Worm (Caenorhabditis elegans) whole organism, L1 larva: ENCODE results near the gene Y38F1A.2.

Experiments
- C04F5.9 ChIP-seq: sonication (generic microtip); optimal IDR thresholded peaks from 2 replicates; lab custom pipeline; 2016; ENCODE audit warnings: missing genetic modification characterization, missing compliant biosample characterization
- Y116A8C.19 ChIP-seq: sonication (generic microtip); optimal IDR thresholded peaks from 2 replicates; lab custom pipeline; 2016; ENCODE audit warnings: missing compliant biosample characterization, missing genetic modification characterization, borderline replicate concordance
- aly-2 ChIP-seq: fragments of 150-350 bp; optimal IDR thresholded peaks from 2 replicates; lab custom pipeline; 2014; ENCODE audit warnings: missing biosample characterization, missing genetic modification characterization
- ama-1 ChIP-seq: fragments of 150-350 bp; optimal IDR thresholded peaks from 2 replicates; lab custom pipeline; 2014
- blmp-1 ChIP-seq: fragments of 150-350 bp; optimal IDR thresholded peaks from 2 replicates; lab custom pipeline; 2014; ENCODE audit warnings: missing biosample characterization, missing genetic modification characterization
- ceh-8 ChIP-seq: fragments of 200-800 bp; sonication (Bioruptor generic); optimal IDR thresholded peaks from 2 replicates; lab custom pipeline; 2018; ENCODE audit warnings: mild to moderate bottlenecking, missing genetic modification characterization, moderate library complexity, missing compliant biosample characterization
- ceh-88 ChIP-seq: fragments of 200-800 bp; sonication (Bioruptor generic); IDR thresholded peaks from 2 replicates; pipeline ENCODE4 v1.3.6; 2022; ENCODE audit warnings: missing genetic modification characterization, missing compliant biosample characterization
- egl-27 ChIP-seq, 2 experiments: fragments of 150-350 bp in 1 of 2; sonication (generic microtip); optimal IDR thresholded peaks; 3 replicates each; lab custom pipeline; 2017 to 2018; ENCODE audit warnings: missing biosample characterization in 2 of 2, missing genetic modification characterization in 2 of 2, missing genetic modification reagents in 2 of 2
- elt-2 ChIP-seq: sonication (generic microtip); optimal IDR thresholded peaks from 2 replicates; lab custom pipeline; 2016; ENCODE audit warnings: missing genetic modification characterization, mild to moderate bottlenecking, inconsistent platforms, missing compliant biosample characterization, missing genetic modification reagents
- fkh-10 ChIP-seq: sonication (generic microtip); optimal IDR thresholded peaks from 2 replicates; lab custom pipeline; 2017; ENCODE audit warnings: missing biosample characterization, missing genetic modification reagents, missing genetic modification characterization
- fkh-4 ChIP-seq: sonication (generic microtip); optimal IDR thresholded peaks from 2 replicates; lab custom pipeline; 2016; ENCODE audit warnings: missing compliant biosample characterization, missing genetic modification characterization, borderline replicate concordance
- fkh-8 ChIP-seq: sonication (generic microtip); optimal IDR thresholded peaks from 2 replicates; lab custom pipeline; 2016; ENCODE audit warnings: mild to moderate bottlenecking, missing genetic modification characterization, missing compliant biosample characterization
- fos-1 ChIP-seq: fragments of 150-350 bp; optimal IDR thresholded peaks from 2 replicates; lab custom pipeline; 2014; ENCODE audit warnings: missing biosample characterization, missing genetic modification characterization
- grh-1 ChIP-seq: fragments of 200-800 bp; sonication (Bioruptor generic); IDR thresholded peaks from 2 replicates; pipeline ENCODE4 v1.3.6; 2022; ENCODE audit warnings: missing genetic modification reagents, missing genetic modification characterization, missing compliant biosample characterization
- hlh-4 ChIP-seq: sonication (generic microtip); optimal IDR thresholded peaks from 2 replicates; lab custom pipeline; 2016; ENCODE audit warnings: mild to moderate bottlenecking, missing genetic modification characterization, missing compliant biosample characterization
- hpl-2 ChIP-seq: fragments of 150-350 bp; optimal IDR thresholded peaks from 2 replicates; lab custom pipeline; 2014; ENCODE audit warnings: missing biosample characterization, missing genetic modification reagents, missing genetic modification characterization
- irx-1 ChIP-seq: sonication (generic microtip); optimal IDR thresholded peaks from 2 replicates; lab custom pipeline; 2016; ENCODE audit warnings: missing genetic modification characterization, missing compliant biosample characterization
- lin-13 ChIP-seq: fragments of 150-350 bp; optimal IDR thresholded peaks from 2 replicates; lab custom pipeline; 2014; ENCODE audit warnings: missing biosample characterization, missing genetic modification reagents, missing genetic modification characterization
- lin-14 ChIP-seq: fragments of 200-800 bp; sonication (Bioruptor generic); optimal IDR thresholded peaks from 2 replicates; lab custom pipeline; 2018; ENCODE audit warnings: mild to moderate bottlenecking, missing genetic modification characterization, moderate library complexity, missing compliant biosample characterization
- lin-35 ChIP-seq, 2 experiments: fragments of 150-350 bp; optimal IDR thresholded peaks; 2 replicates each; lab custom pipeline; 2014; ENCODE audit warnings: missing biosample characterization in 2 of 2, missing genetic modification characterization in 2 of 2, missing genetic modification reagents in 2 of 2
- lin-39 ChIP-seq: fragments of 150-350 bp; optimal IDR thresholded peaks from 2 replicates; lab custom pipeline; 2014; ENCODE audit warnings: missing biosample characterization, missing genetic modification reagents, missing genetic modification characterization
- lir-3 ChIP-seq: sonication (generic microtip); optimal IDR thresholded peaks from 2 replicates; lab custom pipeline; 2016; ENCODE audit warnings: mild to moderate bottlenecking, missing genetic modification characterization, moderate library complexity, missing compliant biosample characterization; ENCODE audit not compliant: poor library complexity
- lsy-2 ChIP-seq, 2 experiments: fragments of 150-350 bp; optimal IDR thresholded peaks; 2 replicates each; lab custom pipeline; 2014; ENCODE audit warnings: missing biosample characterization in 2 of 2, missing genetic modification characterization in 2 of 2
- mdl-1 ChIP-seq, 2 experiments: fragments of 150-350 bp; optimal IDR thresholded peaks; 2 replicates each; lab custom pipeline; 2014 to 2017; ENCODE audit warnings: missing biosample characterization in 2 of 2, missing genetic modification characterization in 2 of 2, inconsistent platforms in 1 of 2
- nhr-12 ChIP-seq: sonication (generic microtip); optimal IDR thresholded peaks from 2 replicates; lab custom pipeline; 2017; ENCODE audit warnings: missing biosample characterization, missing genetic modification characterization
- nhr-19 ChIP-seq: fragments of 200-800 bp; sonication (Bioruptor generic); conservative IDR thresholded peaks from 2 replicates; pipeline ENCODE4 v1.3.6; 2022; ENCODE audit warnings: missing genetic modification characterization, missing compliant biosample characterization
- nhr-20 ChIP-seq: sonication (generic microtip); optimal IDR thresholded peaks from 2 replicates; lab custom pipeline; 2016; ENCODE audit warnings: mild to moderate bottlenecking, missing genetic modification characterization, missing compliant biosample characterization
- nhr-237 ChIP-seq: fragments of 150-350 bp; optimal IDR thresholded peaks from 2 replicates; lab custom pipeline; 2014; ENCODE audit warnings: missing biosample characterization, missing genetic modification characterization
- nhr-47 ChIP-seq: sonication (generic microtip); optimal IDR thresholded peaks from 2 replicates; lab custom pipeline; 2016; ENCODE audit warnings: mild to moderate bottlenecking, missing genetic modification characterization, moderate library complexity, missing compliant biosample characterization
- nhr-77 ChIP-seq: fragments of 150-350 bp; optimal IDR thresholded peaks from 2 replicates; lab custom pipeline; 2014; ENCODE audit warnings: missing biosample characterization, missing genetic modification characterization
- nhr-84 ChIP-seq: sonication (generic microtip); optimal IDR thresholded peaks from 2 replicates; lab custom pipeline; 2017; ENCODE audit warnings: missing biosample characterization, missing genetic modification characterization
- nhr-85 ChIP-seq: sonication (generic microtip); peaks from one replicate; lab custom pipeline; 2016; ENCODE audit warnings: missing genetic modification characterization, inconsistent platforms, missing compliant biosample characterization
- nhr-90 ChIP-seq: sonication (generic microtip); optimal IDR thresholded peaks from 2 replicates; lab custom pipeline; 2016; ENCODE audit warnings: mild to moderate bottlenecking, missing genetic modification characterization, missing compliant biosample characterization; ENCODE audit not compliant: poor library complexity
- pax-3 ChIP-seq: fragments of 200-800 bp; sonication (Bioruptor generic); optimal IDR thresholded peaks from 2 replicates; lab custom pipeline; 2018; ENCODE audit warnings: mild to moderate bottlenecking, missing genetic modification characterization, moderate library complexity, missing compliant biosample characterization
- sptf-1 ChIP-seq: fragments of 150-350 bp; optimal IDR thresholded peaks from 2 replicates; lab custom pipeline; 2014; ENCODE audit warnings: missing biosample characterization, missing genetic modification characterization
- sup-37 ChIP-seq: fragments of 200-800 bp; sonication (Bioruptor generic); optimal IDR thresholded peaks from 2 replicates; lab custom pipeline; 2018; ENCODE audit warnings: mild to moderate bottlenecking, missing genetic modification characterization, missing compliant biosample characterization
- unc-130 ChIP-seq: fragments of 150-350 bp; optimal IDR thresholded peaks from 2 replicates; lab custom pipeline; 2017; ENCODE audit warnings: missing biosample characterization, missing genetic modification characterization, inconsistent platforms
- unc-62 ChIP-seq: fragments of 150-350 bp; optimal IDR thresholded peaks from 2 replicates; lab custom pipeline; 2014; ENCODE audit warnings: missing biosample characterization, missing genetic modification reagents, missing genetic modification characterization
- unc-86 ChIP-seq: sonication (generic microtip); optimal IDR thresholded peaks from 2 replicates; lab custom pipeline; 2016; ENCODE audit warnings: missing genetic modification characterization, missing compliant biosample characterization
- unc-98 ChIP-seq: fragments of 200-800 bp; sonication (Bioruptor generic); IDR thresholded peaks from 2 replicates; pipeline ENCODE4 v1.3.6; 2022; ENCODE audit warnings: missing genetic modification characterization, missing compliant biosample characterization
- vab-15 ChIP-seq: sonication (generic microtip); optimal IDR thresholded peaks from 2 replicates; lab custom pipeline; 2017; ENCODE audit warnings: missing genotype, mild to moderate bottlenecking, missing genetic modification characterization, missing compliant biosample characterization
- zag-1 ChIP-seq: fragments of 150-350 bp; optimal IDR thresholded peaks from 2 replicates; lab custom pipeline; 2014; ENCODE audit warnings: missing biosample characterization, missing genetic modification characterization
- zip-4 ChIP-seq: fragments of 200-800 bp; sonication (Bioruptor generic); optimal IDR thresholded peaks from 2 replicates; lab custom pipeline; 2018; ENCODE audit warnings: mild to moderate bottlenecking, missing genetic modification characterization, moderate library complexity, missing compliant biosample characterization
- ztf-11 ChIP-seq, 2 experiments: sonication (generic microtip); optimal IDR thresholded peaks; 2 replicates each; lab custom pipeline; 2016 to 2017; ENCODE audit warnings: missing genetic modification characterization in 2 of 2, missing biosample characterization in 1 of 2, missing compliant biosample characterization in 1 of 2
- ztf-4 ChIP-seq: fragments of 150-350 bp; optimal IDR thresholded peaks from 2 replicates; lab custom pipeline; 2014; ENCODE audit warnings: missing biosample characterization, missing genetic modification characterization

Gene Y38F1A.2

ce11 chrII:12914514-12915075, 40.2 kb upstream of the Y38F1A.2 start, which contains the start of gene F35C5.12 (continued):
- TF ChIP-seq nhr-84 (tag; lab: Kevin White, UChicago), result no peak
- TF ChIP-seq aly-2 (tag; lab: Kevin White, UChicago), result no peak
- TF ChIP-seq elt-2 (tag; lab: Kevin White, UChicago), result peak; percentile 22
- TF ChIP-seq sptf-1 (tag; lab: Kevin White, UChicago), result no peak
- TF ChIP-seq lin-13 (GFP tag; lab: Kevin White, UChicago), result peak; percentile 8
- no peak for TF ChIP-seq mdl-1 (tag; optimal IDR thresholded peaks at IDR 0.05; lab: Kevin White, UChicago)
- TF ChIP-seq ztf-11 (tag; optimal IDR thresholded peaks at IDR 0.05; lab: Kevin White, UChicago), result peak in 1 of 2 experiments; percentile 74
- TF ChIP-seq lin-39 (tag; lab: Kevin White, UChicago), result no peak
- no peak for TF ChIP-seq hpl-2 (GFP tag; lab: Kevin White, UChicago)
- no peak for TF ChIP-seq unc-62 (GFP tag; lab: Kevin White, UChicago)
- TF ChIP-seq ceh-88 (GFP tag; lab: Robert Waterston, UW), result no peak
- peak; percentile 68 for TF ChIP-seq irx-1 (tag; lab: Kevin White, UChicago)
- TF ChIP-seq nhr-77 (tag; lab: Kevin White, UChicago), result no peak
- no peak for TF ChIP-seq egl-27 (tag; optimal IDR thresholded peaks at IDR 0.05; lab: Kevin White, UChicago)
- no peak for TF ChIP-seq nhr-12 (tag; lab: Kevin White, UChicago)
- peak; percentile 68 for TF ChIP-seq nhr-19 (GFP tag; lab: Robert Waterston, UW)
- peak; percentile 34; the same call in 1 of the 2 replicates for TF ChIP-seq grh-1 (GFP tag; lab: Robert Waterston, UW)
- TF ChIP-seq fkh-4 (tag; lab: Kevin White, UChicago), result peak; percentile 74
- peak; percentile 67 to 68 for TF ChIP-seq lsy-2 (tag; optimal IDR thresholded peaks at IDR 0.05; lab: Kevin White, UChicago)
- peak; percentile 33 for TF ChIP-seq ceh-8 (GFP tag; lab: Kevin White, UChicago)
- no peak for TF ChIP-seq sup-37 (GFP tag; lab: Kevin White, UChicago)
- TF ChIP-seq zag-1 (tag; lab: Kevin White, UChicago), result no peak
- TF ChIP-seq C04F5.9, result peak; percentile 18
- no peak for TF ChIP-seq fkh-10 (GFP tag; lab: Kevin White, UChicago)
- no peak for TF ChIP-seq ztf-4 (tag; lab: Kevin White, UChicago)
- no peak for TF ChIP-seq vab-15 (tag; lab: Kevin White, UChicago)
- peak; percentile 52 for TF ChIP-seq pax-3
- TF ChIP-seq unc-86, result no peak
- peak; percentile 23; the same call in 1 of the 2 replicates for TF ChIP-seq unc-98 (GFP tag; lab: Robert Waterston, UW)
- TF ChIP-seq nhr-90 (tag; lab: Kevin White, UChicago), result peak; percentile 78
- TF ChIP-seq fkh-8 (tag; lab: Kevin White, UChicago), result no peak
- peak; percentile 88 to 94 for TF ChIP-seq lin-35 (GFP tag; optimal IDR thresholded peaks at IDR 0.05; lab: Kevin White, UChicago)
- peak; percentile 22 for TF ChIP-seq blmp-1 (tag; lab: Kevin White, UChicago)
- TF ChIP-seq fos-1, result no peak
- peak; percentile 58 for TF ChIP-seq nhr-20 (tag; lab: Kevin White, UChicago)
- TF ChIP-seq lir-3 (tag; lab: Kevin White, UChicago), result peak; percentile 79
- TF ChIP-seq hlh-4 (tag; lab: Kevin White, UChicago), result no peak
- TF ChIP-seq zip-4 (GFP tag; lab: Kevin White, UChicago), result no peak
- TF ChIP-seq nhr-237 (tag; lab: Kevin White, UChicago), result no peak
- no peak for TF ChIP-seq lin-14 (GFP tag; lab: Kevin White, UChicago)
- TF ChIP-seq unc-130 (tag; lab: Kevin White, UChicago), result no peak
- no peak for TF ChIP-seq Y116A8C.19 (tag; lab: Kevin White, UChicago)
- peak; percentile 65 for TF ChIP-seq nhr-47
- no peak for TF ChIP-seq ama-1 (lab: Kevin White, UChicago)
- peak; percentile 85 for TF ChIP-seq nhr-85
